Worm (Caenorhabditis elegans): ENCODE measurements around the gene cyn-4.

Gene cyn-4

ce11 chrII:10860840-10861239 is 11.6 kb downstream of the cyn-4 start, which contains the start of gene M106.3:
M106.3 (minus strand) TSS chrII:10860909.
- TF ChIP-seq elt-2 (tag; optimal IDR thresholded peaks at IDR 0.05) (peak; percentile 15), ceh-19 (GFP tag; optimal IDR thresholded peaks at IDR 0.05) (no peak)

ce11 chrII:10859359-10859758 is 13.1 kb downstream of the cyn-4 start:
- TF ChIP-seq ceh-14 (tag; optimal IDR thresholded peaks at IDR 0.05) = no peak
- TF ChIP-seq nfya-1 (tag; optimal IDR thresholded peaks at IDR 0.05) = no peak
- no peak for TF ChIP-seq C38D4.7 (GFP tag; optimal IDR thresholded peaks at IDR 0.05)
- TF ChIP-seq madf-2 (tag; optimal IDR thresholded peaks at IDR 0.05) = no peak
- TF ChIP-seq pat-9 (tag; optimal IDR thresholded peaks at IDR 0.05) = no peak
- no peak for TF ChIP-seq pros-1 (tag; optimal IDR thresholded peaks at IDR 0.05)
- no peak for TF ChIP-seq elt-2 (tag; optimal IDR thresholded peaks at IDR 0.05)
- TF ChIP-seq ceh-18 (tag; optimal IDR thresholded peaks at IDR 0.05) = no peak
- no peak for TF ChIP-seq fax-1 (tag; optimal IDR thresholded peaks at IDR 0.05)
- TF ChIP-seq dmd-4 (tag; optimal IDR thresholded peaks at IDR 0.05; ENCODE audit: borderline replicate concordance) = no peak
- no peak for TF ChIP-seq ceh-2 (tag; optimal IDR thresholded peaks at IDR 0.05)
- TF ChIP-seq pha-4 (tag; optimal IDR thresholded peaks at IDR 0.05) = no peak
- no peak for TF ChIP-seq C08G9.2 (tag; optimal IDR thresholded peaks at IDR 0.05)
- no peak for TF ChIP-seq lim-6 (tag; optimal IDR thresholded peaks at IDR 0.05)
- no peak for TF ChIP-seq ttx-3 (tag; optimal IDR thresholded peaks at IDR 0.05)
- no peak for TF ChIP-seq ahr-1 (tag; optimal IDR thresholded peaks at IDR 0.05)
- TF ChIP-seq F13H6.1 (tag; optimal IDR thresholded peaks at IDR 0.05) = no peak
- TF ChIP-seq ceh-45 (GFP tag; IDR thresholded peaks at IDR 0.05) = no peak
- no peak for TF ChIP-seq hlh-6 (tag; optimal IDR thresholded peaks at IDR 0.05)
- TF ChIP-seq unc-42 (tag; optimal IDR thresholded peaks at IDR 0.05) = no peak

- no peak for TF ChIP-seq ceh-48 (tag; optimal IDR thresholded peaks at IDR 0.05)
- TF ChIP-seq ceh-22 (tag; optimal IDR thresholded peaks at IDR 0.05) = no peak
- no peak for TF ChIP-seq ceh-45 (GFP tag; IDR thresholded peaks at IDR 0.05)
- TF ChIP-seq dve-1 (tag; optimal IDR thresholded peaks at IDR 0.05) = no peak
These were observed 15.3 kb downstream of the cyn-4 start, which contains the start of gene M106.7 for ce11 chrII:10857077-10857476. M106.7 (minus strand) TSS chrII:10857177.

ce11 chrII:10852880-10853279 is 19.5 kb downstream of the cyn-4 start:
- TF ChIP-seq lim-6 (tag; optimal IDR thresholded peaks at IDR 0.05) = no peak
- no peak for TF ChIP-seq ceh-30 (tag; optimal IDR thresholded peaks at IDR 0.05)
- no peak for TF ChIP-seq syd-9 (tag; optimal IDR thresholded peaks at IDR 0.05)
- no peak for TF ChIP-seq nfya-1 (tag; optimal IDR thresholded peaks at IDR 0.05)
- TF ChIP-seq ztf-16 (tag; optimal IDR thresholded peaks at IDR 0.05) = no peak
- no peak for TF ChIP-seq ceh-18 (tag; optimal IDR thresholded peaks at IDR 0.05)
- no peak for TF ChIP-seq hlh-13 (GFP tag; optimal IDR thresholded peaks at IDR 0.05)
- no peak for TF ChIP-seq hlh-6 (tag; optimal IDR thresholded peaks at IDR 0.05)
- no peak for TF ChIP-seq fkh-6 (tag; optimal IDR thresholded peaks at IDR 0.05)
- no peak for TF ChIP-seq elt-4 (tag; optimal IDR thresholded peaks at IDR 0.05)
- no peak for TF ChIP-seq pqm-1 (tag; optimal IDR thresholded peaks at IDR 0.05)
- no peak for TF ChIP-seq ama-1 (optimal IDR thresholded peaks at IDR 0.05)
- TF ChIP-seq unc-55 (GFP tag; optimal IDR thresholded peaks at IDR 0.05) = no peak
- no peak for TF ChIP-seq unc-3 (GFP tag; conservative IDR thresholded peaks at IDR 0.05)
- TF ChIP-seq unc-3 (tag; optimal IDR thresholded peaks at IDR 0.05) = no peak
- TF ChIP-seq C38D4.7 (GFP tag; optimal IDR thresholded peaks at IDR 0.05) = no peak
- TF ChIP-seq K02D7.2 (tag; optimal IDR thresholded peaks at IDR 0.05) = no peak
- TF ChIP-seq nhr-11 (tag; optimal IDR thresholded peaks at IDR 0.05) = no peak
- TF ChIP-seq sox-4 (tag; optimal IDR thresholded peaks at IDR 0.05) = no peak

Measured in whole organism, late embryonic.